Worm (Caenorhabditis elegans): ENCODE results near the gene col-40.

ce11 chrII:1100719-1101118 is 6.0 kb downstream of the col-40 start, which contains the start of gene pho-14:
- TF ChIP-seq ref-1 (GFP tag; conservative IDR thresholded peaks at IDR 0.05) (no peak), T22C8.4 (GFP tag; IDR thresholded peaks at IDR 0.05) (no peak), tab-1 (GFP tag; IDR thresholded peaks at IDR 0.05) (no peak), med-1 (GFP tag; optimal IDR thresholded peaks at IDR 0.05; ENCODE audit: insufficient read depth) (no peak), flt-1 (GFP tag; IDR thresholded peaks at IDR 0.05) (no peak), ztf-29 (GFP tag; IDR thresholded peaks at IDR 0.05) (no peak)

Measured in whole organism, midembryonic.